Worm (Caenorhabditis elegans): ENCODE results near the gene Y57G11C.3.

Gene Y57G11C.3

DNA sequence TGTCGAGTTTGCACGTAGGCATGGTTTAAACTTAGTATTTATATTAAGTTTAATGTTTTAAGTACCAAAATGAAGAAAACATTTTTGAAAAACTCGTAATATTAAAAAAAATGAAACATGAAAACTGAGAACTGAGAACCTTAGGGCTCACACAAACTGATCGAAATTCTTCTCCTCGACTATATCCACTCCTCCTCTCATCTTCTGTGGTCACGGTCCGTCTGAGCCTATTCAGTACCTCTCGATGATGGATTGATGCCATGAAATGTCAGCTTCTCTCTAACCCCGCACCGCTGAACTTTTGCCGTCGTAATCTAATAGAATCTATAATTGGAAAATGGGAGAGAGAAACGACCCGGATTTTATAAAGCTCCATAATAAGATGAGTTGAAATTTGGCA is 16.5 kb downstream of the Y57G11C.3 start, which contains the start of gene nlp-56 (continued):
- TF ChIP-seq ceh-40 (GFP tag; IDR thresholded peaks at IDR 0.05), result no peak
- no peak for TF ChIP-seq Y56A3A.18 (GFP tag; IDR thresholded peaks at IDR 0.05)
- TF ChIP-seq pha-4 (tag; optimal IDR thresholded peaks at IDR 0.05), result no peak

ce11 chrIV:14786374-14787136 is 18.6 kb downstream of the Y57G11C.3 start, which contains the start of gene melo-1:
TSS of gene melo-1 (plus strand) at chrIV:14787031.
- TF ChIP-seq B0336.3 (GFP tag; IDR thresholded peaks at IDR 0.05), result 0 out of 2 replicates have a peak, but pooled peaks have one; percentile 18
- peak; percentile 29 for TF ChIP-seq nhr-80 (tag; optimal IDR thresholded peaks at IDR 0.05)
- TF ChIP-seq madf-3 (GFP tag; IDR thresholded peaks at IDR 0.05), result no peak
- TF ChIP-seq hmg-1.2 (GFP tag; IDR thresholded peaks at IDR 0.05), result peak; percentile 94
- no peak for TF ChIP-seq T26A5.8 (tag; optimal IDR thresholded peaks at IDR 0.05)
- TF ChIP-seq nfya-2 (GFP tag; IDR thresholded peaks at IDR 0.05), result no peak
- no peak for TF ChIP-seq cebp-1 (GFP tag; IDR thresholded peaks at IDR 0.05)
- peak; percentile 64 for TF ChIP-seq cebp-1 (tag; optimal IDR thresholded peaks at IDR 0.05)
- TF ChIP-seq die-1 (tag; optimal IDR thresholded peaks at IDR 0.05), result no peak
- TF ChIP-seq unc-130 (GFP tag; optimal IDR thresholded peaks at IDR 0.05), result no peak
- TF ChIP-seq ceh-100 (GFP tag; IDR thresholded peaks at IDR 0.05), result no peak
- peak; percentile 22; the same call in 1 of the 2 replicates for TF ChIP-seq pbrm-1 (GFP tag; IDR thresholded peaks at IDR 0.05)
- TF ChIP-seq attf-6 (GFP tag; IDR thresholded peaks at IDR 0.05), result 0 out of 2 replicates have a peak, but pooled peaks have one; percentile 14
- peak; percentile 46 for TF ChIP-seq attf-5 (GFP tag; optimal IDR thresholded peaks at IDR 0.05)
- no peak for TF ChIP-seq snpc-4 (GFP tag; optimal IDR thresholded peaks at IDR 0.05)
- peak; percentile 8 to 67 (median 40) for TF ChIP-seq snpc-4 (tag; optimal IDR thresholded peaks at IDR 0.05)
- TF ChIP-seq let-607 (tag; optimal IDR thresholded peaks at IDR 0.05), result peak; percentile 76 to 80
- TF ChIP-seq dox-1 (GFP tag; IDR thresholded peaks at IDR 0.05), result peak; percentile 39; the same call in 1 of the 2 replicates
- TF ChIP-seq lin-54 (GFP tag; optimal IDR thresholded peaks at IDR 0.05), result peak; percentile 23
- TF ChIP-seq lin-40 (tag; optimal IDR thresholded peaks at IDR 0.05), result peak; percentile 7
- peak; percentile 76 for TF ChIP-seq lsl-1 (GFP tag; optimal IDR thresholded peaks at IDR 0.05)
- TF ChIP-seq F33H1.4 (GFP tag; IDR thresholded peaks at IDR 0.05), result peak; percentile 38; the same call in 1 of the 2 replicates

DNA sequence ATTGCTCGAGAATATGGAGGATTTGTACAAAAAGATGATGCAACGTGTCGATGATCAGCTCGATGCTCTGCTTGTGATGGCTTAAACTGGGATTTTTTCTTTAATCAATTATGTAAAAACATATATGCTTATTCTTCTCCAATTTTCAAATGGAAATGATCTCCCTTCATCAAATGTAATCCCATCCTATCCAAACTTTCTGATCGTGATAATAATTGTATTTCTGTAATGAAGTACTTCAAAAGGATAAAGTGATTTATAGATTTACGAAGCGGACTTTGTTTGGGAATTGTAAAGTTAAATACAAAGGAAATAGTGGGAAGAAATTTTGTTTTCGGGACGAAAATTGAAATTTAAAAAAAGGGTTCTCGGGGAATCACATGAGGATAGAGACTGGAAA is 22.6 kb downstream of the Y57G11C.3 start:
- TF ChIP-seq lin-35 (GFP tag; optimal IDR thresholded peaks at IDR 0.05), result peak in 1 of 3 experiments; percentile 62
- peak; percentile 12 for TF ChIP-seq mes-4 (tag; optimal IDR thresholded peaks at IDR 0.05)
- peak in 1 of 2 experiments; percentile 20 for TF ChIP-seq let-607 (tag; optimal IDR thresholded peaks at IDR 0.05)
- TF ChIP-seq pbrm-1 (GFP tag; IDR thresholded peaks at IDR 0.05), result 0 out of 2 replicates have a peak, but pooled peaks have one; percentile 7
- peak; percentile 35 for TF ChIP-seq die-1 (tag; optimal IDR thresholded peaks at IDR 0.05)
- TF ChIP-seq ekl-4 (GFP tag; IDR thresholded peaks at IDR 0.05), result 0 out of 2 replicates have a peak, but pooled peaks have one; percentile 26
- peak; percentile 73 for TF ChIP-seq him-1 (tag; optimal IDR thresholded peaks at IDR 0.05)
- peak; percentile 6 for TF ChIP-seq ztf-18 (tag; optimal IDR thresholded peaks at IDR 0.05)
- TF ChIP-seq snpc-4 (GFP tag; optimal IDR thresholded peaks at IDR 0.05), result peak; percentile 72
- TF ChIP-seq snpc-4 (tag; optimal IDR thresholded peaks at IDR 0.05), result peak in 3 of 4 experiments; percentile 20 to 90 (median 45)
- peak; percentile 61 for TF ChIP-seq snpc-1.3 (tag; optimal IDR thresholded peaks at IDR 0.05; ENCODE audit: insufficient read depth)
- TF ChIP-seq cebp-1 (GFP tag; IDR thresholded peaks at IDR 0.05), result no peak
- peak; percentile 25 for TF ChIP-seq cebp-1 (tag; optimal IDR thresholded peaks at IDR 0.05)
- TF ChIP-seq Y56A3A.18 (GFP tag; IDR thresholded peaks at IDR 0.05), result 0 out of 2 replicates have a peak, but pooled peaks have one; percentile 3
- TF ChIP-seq somi-1 (GFP tag; optimal IDR thresholded peaks at IDR 0.05), result peak; percentile 26
- no peak for TF ChIP-seq nhr-80 (tag; optimal IDR thresholded peaks at IDR 0.05)
- no peak for TF ChIP-seq hmg-20 (GFP tag; IDR thresholded peaks at IDR 0.05)
- peak; percentile 31 for TF ChIP-seq athp-1 (tag; optimal IDR thresholded peaks at IDR 0.05)
- peak; percentile 76 for TF ChIP-seq Y79H2A.3 (GFP tag; conservative IDR thresholded peaks at IDR 0.05)
- no peak for TF ChIP-seq mcd-1 (GFP tag; IDR thresholded peaks at IDR 0.05)
- TF ChIP-seq Y95B8A.8 (GFP tag; IDR thresholded peaks at IDR 0.05), result peak; percentile 68; the same call in 1 of the 2 replicates
- TF ChIP-seq dpff-1 (tag; optimal IDR thresholded peaks at IDR 0.05), result no peak
- no peak for TF ChIP-seq F10E7.11 (tag; optimal IDR thresholded peaks at IDR 0.05)
- TF ChIP-seq attf-5 (GFP tag; optimal IDR thresholded peaks at IDR 0.05), result no peak
- TF ChIP-seq attf-6 (GFP tag; IDR thresholded peaks at IDR 0.05), result peak; percentile 95
- TF ChIP-seq hrde-1 (tag; optimal IDR thresholded peaks at IDR 0.05; ENCODE audit: borderline replicate concordance), result peak; percentile 48
- TF ChIP-seq aptf-2 (GFP tag; conservative IDR thresholded peaks at IDR 0.05), result no peak
- no peak for TF ChIP-seq mxl-1 (tag; optimal IDR thresholded peaks at IDR 0.05)
